Worm (Caenorhabditis elegans) whole organism, midembryonic: ENCODE results near the gene T13C5.10.

ENCODE experiments used
- T22C8.4 ChIP-seq: fragments of 200-800 bp; sonication (Bioruptor generic); IDR thresholded peaks from 2 replicates; pipeline ENCODE4 v1.3.6; 2022; ENCODE audit warnings: missing genetic modification characterization, missing compliant biosample characterization
- cog-1 ChIP-seq: sonication (generic microtip); optimal IDR thresholded peaks from 2 replicates; lab custom pipeline; 2016; ENCODE audit warnings: missing genetic modification characterization, missing compliant biosample characterization
- flt-1 ChIP-seq: fragments of 200-800 bp; sonication (Bioruptor generic); IDR thresholded peaks from 2 replicates; pipeline ENCODE4 v1.3.6; 2022; ENCODE audit warnings: missing genetic modification characterization, missing compliant biosample characterization
- klf-2 ChIP-seq: fragments of 200-800 bp; sonication (Bioruptor generic); conservative IDR thresholded peaks from 2 replicates; pipeline ENCODE4 v1.3.6; 2022; ENCODE audit warnings: missing genetic modification reagents, missing genetic modification characterization, missing compliant biosample characterization
- med-1 ChIP-seq: sonication (generic microtip); optimal IDR thresholded peaks from 2 replicates; lab custom pipeline; 2017; ENCODE audit warnings: missing genetic modification characterization, mild to moderate bottlenecking, missing compliant biosample characterization, antibody characterized with exemption, missing genetic modification reagents; ENCODE audit not compliant: insufficient read depth
- ref-1 ChIP-seq: fragments of 200-800 bp; sonication (Bioruptor generic); conservative IDR thresholded peaks from 2 replicates; pipeline ENCODE4 v1.3.6; 2022; ENCODE audit warnings: missing genetic modification reagents, missing genetic modification characterization, missing compliant biosample characterization
- tab-1 ChIP-seq: fragments of 200-800 bp; sonication (Bioruptor generic); IDR thresholded peaks from 2 replicates; pipeline ENCODE4 v1.3.6; 2022; ENCODE audit warnings: missing genetic modification characterization, missing compliant biosample characterization
- ztf-23 ChIP-seq: fragments of 200-800 bp; sonication (Bioruptor generic); IDR thresholded peaks from 2 replicates; pipeline ENCODE4 v1.3.6; 2022; ENCODE audit warnings: missing genetic modification reagents, missing genetic modification characterization, missing compliant biosample characterization
- ztf-29 ChIP-seq: fragments of 200-800 bp; sonication (Bioruptor generic); IDR thresholded peaks from 2 replicates; pipeline ENCODE4 v1.3.6; 2022; ENCODE audit warnings: missing genetic modification reagents, missing genetic modification characterization, missing compliant biosample characterization

Gene T13C5.10

DNA sequence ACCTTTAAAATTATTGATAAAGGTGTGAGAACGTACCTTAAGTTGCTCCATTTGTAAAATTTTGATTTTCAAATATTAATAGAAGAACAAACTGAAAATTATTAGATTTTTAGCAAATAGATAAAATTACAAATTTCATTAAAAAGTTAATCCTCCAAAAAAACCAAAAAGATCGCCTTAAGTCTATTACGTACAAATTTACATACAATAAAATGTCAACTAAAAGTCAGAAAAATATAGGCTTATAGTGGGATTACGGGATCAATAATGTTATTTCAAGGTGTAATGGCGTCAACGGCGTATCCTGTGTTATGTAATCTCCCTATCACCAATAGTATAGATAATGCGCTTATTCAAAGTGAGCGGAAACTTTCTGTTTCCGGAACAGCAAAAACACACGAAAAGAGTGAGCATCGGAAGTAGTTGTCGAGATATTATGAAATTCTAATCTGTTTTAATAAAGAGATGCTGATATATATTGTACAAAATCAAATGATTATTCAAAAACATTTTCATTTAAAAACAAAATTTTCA is 6.3 kb downstream of the T13C5.10 start, which contains the start of gene ceh-54:
Gene ceh-54, minus strand, starts transcription at position 51 of the 534 bp plus-strand sequence.
- no peak for TF ChIP-seq T22C8.4 (GFP tag; lab: Robert Waterston, UW)
- TF ChIP-seq klf-2 = no peak
- TF ChIP-seq tab-1 = no peak
- TF ChIP-seq cog-1 (tag; lab: Kevin White, UChicago) = no peak
- no peak for TF ChIP-seq med-1 (GFP tag; lab: Kevin White, UChicago)
- no peak for TF ChIP-seq ztf-29
- TF ChIP-seq ztf-23 (GFP tag; lab: Robert Waterston, UW) = no peak
- no peak for TF ChIP-seq flt-1 (GFP tag; lab: Robert Waterston, UW)
- TF ChIP-seq ref-1 (GFP tag; lab: Robert Waterston, UW) = no peak

DNA sequence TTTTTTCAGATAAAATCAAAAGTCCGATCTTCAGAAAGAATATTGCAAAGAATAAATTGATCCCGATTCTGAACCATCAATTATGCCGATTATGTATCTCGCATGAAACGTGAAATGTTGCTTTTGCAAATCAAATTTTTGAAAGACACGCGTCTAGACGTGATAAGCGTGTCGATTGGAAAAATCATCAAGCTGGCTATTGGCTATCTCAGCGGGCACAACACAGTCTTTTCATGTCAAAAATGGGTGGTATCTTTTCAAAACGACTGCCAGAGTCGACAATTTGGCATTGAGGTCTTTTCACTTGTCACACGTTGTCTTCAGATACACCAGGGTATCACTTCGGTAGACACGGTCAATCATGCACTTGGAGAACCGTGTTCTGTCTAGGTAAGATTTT is 8.7 kb downstream of the T13C5.10 start, which contains the start of gene daf-9:
Gene daf-9, plus strand, starts transcription at position 301 of the 400 bp plus-strand sequence.
- no peak for TF ChIP-seq T22C8.4 (GFP tag; lab: Robert Waterston, UW)
- TF ChIP-seq ztf-23 (GFP tag; lab: Robert Waterston, UW) = no peak
- no peak for TF ChIP-seq cog-1 (tag; lab: Kevin White, UChicago)

ce11 chrX:6201542-6201941 is 13.6 kb downstream of the T13C5.10 start:
- TF ChIP-seq med-1 (GFP tag; lab: Kevin White, UChicago) (no peak), flt-1 (GFP tag; lab: Robert Waterston, UW) (no peak), klf-2 (no peak), cog-1 (tag; lab: Kevin White, UChicago) (no peak), T22C8.4 (GFP tag; lab: Robert Waterston, UW) (no peak), ztf-29 (no peak), ref-1 (GFP tag; lab: Robert Waterston, UW) (no peak), tab-1 (no peak), ztf-23 (GFP tag; lab: Robert Waterston, UW) (no peak)

DNA sequence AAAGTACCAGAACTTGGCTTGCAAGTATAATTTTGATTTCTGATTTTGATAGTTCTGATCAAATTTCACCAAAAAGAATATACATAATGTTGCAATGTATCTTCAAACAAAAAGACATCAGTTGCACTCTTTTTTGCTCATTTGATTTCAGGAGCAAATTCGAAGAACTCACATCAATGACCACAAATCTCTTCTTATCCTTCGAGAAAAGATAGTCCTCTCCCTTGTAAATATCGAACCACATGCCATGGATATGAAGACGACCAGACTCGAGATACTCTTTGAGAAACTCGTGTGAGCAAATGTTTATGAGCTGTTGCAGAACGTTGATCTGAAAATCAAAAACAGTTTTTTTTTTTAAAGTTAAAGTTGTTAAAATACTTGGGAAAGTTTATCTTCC is 14.9 kb downstream of the T13C5.10 start:
- TF ChIP-seq ztf-23 (GFP tag; lab: Robert Waterston, UW) (no peak), ztf-29 (no peak), med-1 (GFP tag; lab: Kevin White, UChicago) (no peak), klf-2 (no peak), cog-1 (tag; lab: Kevin White, UChicago) (no peak), tab-1 (no peak), ref-1 (GFP tag; lab: Robert Waterston, UW) (no peak), T22C8.4 (GFP tag; lab: Robert Waterston, UW) (no peak), flt-1 (GFP tag; lab: Robert Waterston, UW) (no peak)

ce11 chrX:6203315-6203714 is 15.4 kb downstream of the T13C5.10 start:
- no peak for TF ChIP-seq ztf-23 (GFP tag; lab: Robert Waterston, UW)
- no peak for TF ChIP-seq ref-1 (GFP tag; lab: Robert Waterston, UW)
- no peak for TF ChIP-seq flt-1 (GFP tag; lab: Robert Waterston, UW)
- no peak for TF ChIP-seq ztf-29
- no peak for TF ChIP-seq tab-1

DNA sequence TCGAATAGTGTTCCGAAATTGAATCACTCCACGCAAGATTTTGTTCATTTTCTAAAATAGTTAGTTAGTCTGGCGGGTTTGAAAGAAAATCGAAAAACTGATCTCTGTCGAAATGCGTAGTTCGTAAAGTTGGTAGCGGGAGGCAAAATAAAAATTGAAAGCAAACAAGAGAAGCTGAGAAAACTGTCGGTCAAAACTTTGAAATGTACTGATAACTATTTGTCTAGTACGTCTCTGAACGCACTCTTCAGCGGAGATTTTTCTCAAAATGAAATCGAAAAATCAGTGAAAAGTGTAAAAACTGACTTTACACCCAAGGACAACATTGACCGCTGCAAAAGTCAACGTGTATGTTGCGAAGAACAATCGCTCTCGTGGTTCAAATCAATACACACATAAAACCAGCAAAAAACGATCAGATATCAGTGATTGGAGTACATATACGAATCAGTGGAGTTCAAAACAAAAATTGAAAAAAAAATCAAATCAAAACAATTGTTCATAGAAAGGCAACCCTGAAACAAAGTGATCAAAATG is 16.8 kb downstream of the T13C5.10 start, which contains the start of gene bca-1:
Gene bca-1, minus strand, starts transcription at position 51 of the 537 bp plus-strand sequence.
- TF ChIP-seq med-1 (GFP tag; lab: Kevin White, UChicago) (no peak), ref-1 (GFP tag; lab: Robert Waterston, UW) (no peak), tab-1 (no peak), ztf-23 (GFP tag; lab: Robert Waterston, UW) (no peak), cog-1 (tag; lab: Kevin White, UChicago) (no peak), ztf-29 (no peak), flt-1 (GFP tag; lab: Robert Waterston, UW) (no peak), T22C8.4 (GFP tag; lab: Robert Waterston, UW) (no peak), klf-2 (no peak)

ce11 chrX:6205325-6205724 is 17.4 kb downstream of the T13C5.10 start:
- no peak for TF ChIP-seq ref-1 (GFP tag; lab: Robert Waterston, UW)
- TF ChIP-seq klf-2 = no peak
- no peak for TF ChIP-seq flt-1 (GFP tag; lab: Robert Waterston, UW)
- TF ChIP-seq med-1 (GFP tag; lab: Kevin White, UChicago) = no peak
- no peak for TF ChIP-seq cog-1 (tag; lab: Kevin White, UChicago)
- no peak for TF ChIP-seq T22C8.4 (GFP tag; lab: Robert Waterston, UW)
- TF ChIP-seq ztf-23 (GFP tag; lab: Robert Waterston, UW) = no peak
- TF ChIP-seq tab-1 = no peak
- TF ChIP-seq ztf-29 = no peak

DNA sequence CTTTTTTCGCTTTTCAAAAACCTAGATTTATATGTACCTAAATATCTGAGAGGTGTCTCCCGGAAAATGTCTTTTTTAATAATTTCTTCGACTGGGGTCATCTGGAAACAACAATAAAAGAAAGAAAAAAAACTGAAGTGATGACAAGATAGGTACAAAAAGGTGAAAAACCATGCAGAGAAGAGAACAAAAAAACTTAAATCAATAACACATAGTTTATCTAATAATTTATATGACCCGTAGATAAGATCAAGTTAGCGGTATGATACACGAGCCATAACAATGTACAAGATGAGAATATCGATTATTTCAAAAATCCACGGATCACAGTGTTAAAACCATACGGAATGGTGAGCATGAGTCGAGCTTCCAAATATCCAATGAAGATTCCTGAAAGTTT is 18.4 kb downstream of the T13C5.10 start, which contains the start of gene mtp-18:
Gene mtp-18, minus strand, starts transcription at position 101 of the 400 bp plus-strand sequence.
- TF ChIP-seq tab-1 (no peak), flt-1 (GFP tag; lab: Robert Waterston, UW) (no peak), ref-1 (GFP tag; lab: Robert Waterston, UW) (no peak), med-1 (GFP tag; lab: Kevin White, UChicago) (no peak), ztf-29 (no peak), ztf-23 (GFP tag; lab: Robert Waterston, UW) (no peak), T22C8.4 (GFP tag; lab: Robert Waterston, UW) (no peak), klf-2 (no peak)

DNA sequence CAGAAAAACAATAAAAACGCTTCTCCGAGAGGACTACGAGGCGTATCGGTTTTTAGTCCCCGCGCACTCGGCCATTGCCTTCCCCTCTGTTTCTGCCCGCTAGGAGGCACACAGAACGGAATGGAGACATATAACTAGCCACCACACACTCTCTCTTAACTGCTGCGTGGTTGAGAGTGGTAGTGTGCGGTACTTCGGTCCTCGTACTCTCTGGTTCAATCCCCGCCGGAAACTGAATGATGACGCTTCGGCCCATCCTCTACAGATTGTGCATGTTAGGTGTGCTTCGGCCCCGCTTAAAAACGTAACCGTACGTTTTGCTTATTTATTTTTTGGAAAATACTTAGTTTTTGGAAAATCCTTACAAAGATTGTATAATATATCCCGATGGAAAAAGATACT is 19.7 kb downstream of the T13C5.10 start, which contains the start of gene T13C5.6:
Gene T13C5.6, minus strand, starts transcription at position 1 of the 402 bp plus-strand sequence.
- TF ChIP-seq ztf-29 (peak; percentile 93), T22C8.4 (GFP tag; lab: Robert Waterston, UW) (peak; percentile 95), ztf-23 (GFP tag; lab: Robert Waterston, UW) (peak; percentile 97), flt-1 (GFP tag; lab: Robert Waterston, UW) (peak; percentile 98), tab-1 (peak; percentile 99), klf-2 (peak; percentile 98), med-1 (GFP tag; lab: Kevin White, UChicago) (peak; percentile 74), ref-1 (GFP tag; lab: Robert Waterston, UW) (peak; percentile 92), cog-1 (tag; lab: Kevin White, UChicago) (peak; percentile 94)
